Fruit fly (Drosophila melanogaster) whole organism: ENCODE data around the gene CG32706.
"Not testable (repeated sequence)": the region's sequence is repeated elsewhere in the genome, so short reads cannot be mapped to it uniquely, and the experiment has no call there.

Experiments
- CG8478 ChIP-seq: fragments of >200 bp; optimal IDR thresholded peaks from 2 replicates; lab custom pipeline; 2018; ENCODE audit warnings: inconsistent platforms
- Dll ChIP-seq: fragments of >200 bp; optimal IDR thresholded peaks from 2 replicates; lab custom pipeline; 2017
- EcR ChIP-seq, 2 experiments: fragments of >200 bp; optimal IDR thresholded peaks; 2 replicates each; lab custom pipeline; 2017; ENCODE audit warnings: missing biosample characterization in 2 of 2, missing genetic modification characterization in 2 of 2, missing genetic modification reagents in 2 of 2
- pan ChIP-seq: fragments of >200 bp; optimal IDR thresholded peaks from 2 replicates; lab custom pipeline; 2017
- psq ChIP-seq: fragments of >200 bp; optimal IDR thresholded peaks from 2 replicates; lab custom pipeline; 2017
- usp ChIP-seq: fragments of >200 bp; optimal IDR thresholded peaks from 2 replicates; lab custom pipeline; 2017; ENCODE audit warnings: missing biosample characterization, missing genetic modification characterization, mixed read lengths

The CG32706 gene

dm6 chrX:9086702-9087179, at the start of gene CG32706:
Gene CG32706 (plus strand): TSS chrX:9087129.
- TF ChIP-seq usp (GFP tag; lab: Kevin White, UChicago); CG8478; Dll (lab: Kevin White, UChicago): not testable (repeated sequence)

DNA sequence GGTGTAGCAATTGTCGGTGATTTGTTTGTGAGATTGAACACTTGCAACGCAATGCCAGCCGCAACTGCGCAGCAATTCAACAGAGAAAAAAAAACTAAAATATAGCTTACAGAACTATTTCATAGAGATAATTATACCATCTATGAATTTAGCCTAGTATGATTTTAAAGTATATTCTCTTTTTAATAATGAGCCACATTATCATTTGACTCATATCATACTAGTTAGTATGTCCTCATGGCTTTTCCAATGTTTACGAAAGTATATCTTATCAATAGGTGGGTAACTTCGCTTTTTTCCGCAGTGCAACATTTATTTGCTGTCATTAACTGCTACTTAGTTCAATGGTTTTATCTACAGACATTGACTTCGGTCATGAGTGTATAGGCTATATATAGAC, 48.2 kb upstream of the CG32706 start:
- TF ChIP-seq psq (lab: Kevin White, UChicago) (no peak), CG8478 (no peak), Dll (lab: Kevin White, UChicago) (no peak), pan (lab: Kevin White, UChicago) (no peak), EcR (GFP tag; optimal IDR thresholded peaks at IDR 0.05; lab: Kevin White, UChicago) (no peak), usp (GFP tag; lab: Kevin White, UChicago) (no peak)

DNA sequence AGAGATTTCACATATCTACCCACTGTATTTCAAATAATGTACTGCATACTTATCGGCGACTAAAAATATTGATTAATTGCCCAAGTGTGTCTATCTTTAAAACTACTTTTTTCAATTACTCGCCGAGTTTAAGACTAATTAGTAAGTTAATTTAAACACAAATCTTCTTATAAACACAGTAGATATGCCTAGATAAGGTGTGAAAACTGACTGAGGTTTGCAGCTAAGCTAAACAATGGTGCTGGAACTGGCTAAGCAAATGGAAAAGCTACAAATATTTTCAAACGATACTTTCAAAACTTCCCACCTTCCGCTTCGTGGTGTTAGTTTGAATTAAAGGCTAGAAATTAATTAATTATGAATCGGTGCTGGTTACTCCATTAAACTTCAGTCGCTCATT, 46.1 kb upstream of the CG32706 start:
- TF ChIP-seq usp (GFP tag; lab: Kevin White, UChicago) (no peak), pan (lab: Kevin White, UChicago) (no peak), CG8478 (no peak), EcR (GFP tag; optimal IDR thresholded peaks at IDR 0.05; lab: Kevin White, UChicago) (no peak), psq (lab: Kevin White, UChicago) (no peak), Dll (lab: Kevin White, UChicago) (no peak)

DNA sequence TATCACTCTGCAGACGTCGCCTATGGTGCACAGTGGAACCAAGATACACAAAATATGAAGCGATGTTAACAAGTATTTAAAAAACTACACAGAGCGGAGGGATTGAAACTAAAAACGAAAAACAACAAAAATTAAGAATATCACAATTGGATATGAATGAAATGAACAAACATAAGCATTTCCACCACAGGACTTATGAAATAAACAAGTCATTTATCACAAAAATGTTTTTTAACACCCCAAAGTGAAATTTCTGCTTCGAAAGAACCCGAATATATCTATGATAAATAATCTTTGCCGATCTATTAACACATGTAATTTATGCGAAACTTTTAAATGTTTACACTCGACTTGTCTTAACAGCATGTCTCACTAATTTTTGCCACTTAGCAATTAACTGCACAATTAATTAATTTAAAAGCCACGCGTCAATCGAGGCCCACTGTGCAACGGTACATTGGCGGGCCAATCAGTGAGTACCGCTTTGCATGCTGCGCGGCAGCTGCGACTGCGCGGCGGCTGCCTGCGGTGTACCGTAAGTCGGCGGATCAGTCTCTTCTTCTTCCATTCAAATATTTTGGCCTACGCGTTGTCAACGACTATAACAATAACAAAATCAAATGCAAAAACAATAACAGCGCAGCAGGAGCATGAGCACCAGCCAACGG, 45.0 kb upstream of the CG32706 start:
- TF ChIP-seq CG8478: no peak
- TF ChIP-seq EcR (GFP tag; optimal IDR thresholded peaks at IDR 0.05; lab: Kevin White, UChicago): no peak
- no peak for TF ChIP-seq Dll (lab: Kevin White, UChicago)
- TF ChIP-seq pan (lab: Kevin White, UChicago): no peak
- no peak for TF ChIP-seq usp (GFP tag; lab: Kevin White, UChicago)
- TF ChIP-seq psq (lab: Kevin White, UChicago): no peak

DNA sequence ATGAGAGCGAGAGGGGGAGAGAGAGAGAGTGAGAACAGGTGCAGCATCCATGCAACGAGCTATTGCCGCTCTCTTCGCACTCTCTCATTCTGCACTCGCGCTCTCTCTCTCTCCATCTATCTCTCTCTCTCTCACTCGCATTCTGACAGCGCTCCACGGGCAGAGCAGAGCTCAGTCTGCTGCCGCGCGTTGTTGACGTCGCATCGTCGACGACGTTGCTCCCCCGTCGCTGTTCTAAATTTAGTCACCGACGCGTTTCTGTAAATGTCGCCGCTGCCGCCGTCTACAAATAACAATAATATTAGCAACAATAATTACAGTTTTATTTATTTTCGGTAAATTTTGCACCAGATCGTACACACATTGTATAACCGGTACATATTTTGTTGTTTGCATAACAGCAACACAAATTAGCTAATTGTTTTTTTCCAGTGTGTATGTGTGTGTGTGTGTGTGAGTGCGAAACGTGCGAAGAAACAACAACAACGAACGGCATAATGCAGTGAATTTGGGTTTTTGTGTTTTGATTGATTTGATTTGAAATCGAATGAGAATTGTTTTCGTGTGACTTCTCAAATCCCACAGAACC, 44.4 kb upstream of the CG32706 start:
- peak; percentile 84 for TF ChIP-seq CG8478
- TF ChIP-seq EcR (GFP tag; optimal IDR thresholded peaks at IDR 0.05; lab: Kevin White, UChicago): no peak
- TF ChIP-seq usp (GFP tag; lab: Kevin White, UChicago): no peak
- no peak for TF ChIP-seq psq (lab: Kevin White, UChicago)
- no peak for TF ChIP-seq pan (lab: Kevin White, UChicago)
- TF ChIP-seq Dll (lab: Kevin White, UChicago): peak; percentile 88

dm6 chrX:9043711-9044505, 43.0 kb upstream of the CG32706 start:
- TF ChIP-seq pan (lab: Kevin White, UChicago): no peak
- TF ChIP-seq psq (lab: Kevin White, UChicago): no peak
- no peak for TF ChIP-seq EcR (GFP tag; optimal IDR thresholded peaks at IDR 0.05; lab: Kevin White, UChicago)
- TF ChIP-seq Dll (lab: Kevin White, UChicago): no peak
- TF ChIP-seq usp (GFP tag; lab: Kevin White, UChicago): no peak

DNA sequence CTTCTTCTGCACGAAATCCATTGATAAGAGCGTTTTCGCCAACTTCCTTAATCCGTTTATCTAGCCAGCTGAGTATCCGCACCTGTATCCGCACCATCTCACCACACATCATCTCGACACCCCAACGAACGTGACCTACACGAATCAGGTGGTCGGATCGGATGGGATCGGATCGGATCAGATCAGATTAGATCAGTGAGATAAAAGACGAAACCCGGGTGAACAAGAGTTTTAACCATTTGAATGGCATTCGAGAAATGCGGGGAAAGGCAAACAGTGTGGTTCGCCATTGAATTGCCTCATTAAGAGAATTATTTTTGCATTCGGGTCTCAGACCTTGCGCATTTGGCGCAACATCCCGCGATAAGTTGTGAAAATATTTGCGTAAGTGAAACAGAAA, 42.1 kb upstream of the CG32706 start:
- no peak for TF ChIP-seq psq (lab: Kevin White, UChicago)
- no peak for TF ChIP-seq usp (GFP tag; lab: Kevin White, UChicago)
- TF ChIP-seq pan (lab: Kevin White, UChicago): no peak
- no peak for TF ChIP-seq CG8478
- no peak for TF ChIP-seq EcR (GFP tag; optimal IDR thresholded peaks at IDR 0.05; lab: Kevin White, UChicago)

DNA sequence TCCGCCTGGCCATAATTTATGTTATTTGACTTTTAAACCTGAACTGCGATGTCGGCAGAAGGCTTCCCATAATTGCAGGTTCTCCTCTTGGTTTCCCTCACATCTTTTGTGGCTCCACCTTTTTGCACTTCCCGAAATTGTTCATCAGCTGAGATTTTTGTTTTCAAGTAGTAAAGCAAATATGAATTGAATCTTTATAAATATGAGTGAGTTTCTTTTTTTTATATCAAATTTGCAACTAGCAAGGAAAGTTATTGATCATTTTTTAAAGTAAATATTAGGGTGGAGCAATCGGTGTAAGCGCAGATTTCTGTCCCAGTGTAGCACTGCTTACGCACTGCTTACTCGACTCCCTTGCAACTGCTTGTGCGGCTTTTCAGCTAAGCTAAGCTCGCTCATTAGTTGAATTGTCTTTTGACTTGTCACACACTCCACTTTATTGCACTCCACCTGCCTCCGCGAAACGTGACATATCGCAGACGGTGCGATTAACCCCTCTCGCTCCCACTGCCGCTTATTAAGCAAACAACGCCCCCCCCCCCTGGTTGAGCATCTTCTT, 40.5 kb upstream of the CG32706 start:
- TF ChIP-seq CG8478 (no peak), pan (lab: Kevin White, UChicago) (no peak), psq (lab: Kevin White, UChicago) (no peak), Dll (lab: Kevin White, UChicago) (no peak)

DNA sequence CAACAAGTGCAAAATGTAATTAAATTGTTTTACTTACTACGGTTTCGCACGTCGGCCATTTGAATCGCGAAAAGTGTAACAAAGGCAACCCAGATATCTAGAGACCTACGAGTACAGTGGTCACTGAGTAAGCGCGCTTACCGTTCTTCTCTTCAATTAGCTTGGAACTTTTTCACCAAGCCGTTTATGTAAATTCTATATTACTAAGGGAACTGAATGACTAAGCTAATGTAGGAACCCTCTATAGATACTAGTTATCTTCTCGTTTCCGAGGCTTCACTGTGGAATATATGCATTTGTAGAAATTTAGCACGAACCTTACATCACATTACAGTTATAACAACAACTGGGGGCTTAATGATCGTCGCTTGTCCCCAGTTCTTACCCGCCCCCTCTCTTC, 39.9 kb upstream of the CG32706 start:
- TF ChIP-seq CG8478 (no peak), pan (lab: Kevin White, UChicago) (no peak), psq (lab: Kevin White, UChicago) (no peak), Dll (lab: Kevin White, UChicago) (no peak), usp (GFP tag; lab: Kevin White, UChicago) (no peak), EcR (GFP tag; optimal IDR thresholded peaks at IDR 0.05; lab: Kevin White, UChicago) (no peak)

dm6 chrX:9047725-9048384, 39.1 kb upstream of the CG32706 start:
- TF ChIP-seq usp (GFP tag; lab: Kevin White, UChicago) (no peak), pan (lab: Kevin White, UChicago) (no peak), CG8478 (no peak), Dll (lab: Kevin White, UChicago) (no peak), psq (lab: Kevin White, UChicago) (no peak), EcR (GFP tag; optimal IDR thresholded peaks at IDR 0.05; lab: Kevin White, UChicago) (no peak)

- TF ChIP-seq EcR (GFP tag; optimal IDR thresholded peaks at IDR 0.05; lab: Kevin White, UChicago) (no peak), Dll (lab: Kevin White, UChicago) (no peak), pan (lab: Kevin White, UChicago) (no peak), usp (GFP tag; lab: Kevin White, UChicago) (no peak), psq (lab: Kevin White, UChicago) (no peak), CG8478 (no peak)
These were observed 38.6 kb upstream of the CG32706 start for dm6 chrX:9048385-9048750.
